Worm (Caenorhabditis elegans): ENCODE results near the gene Y47G7B.2.

ce11 chrII:2709942-2710341, 2.1 kb upstream of the Y47G7B.2 start, which contains the start of gene T05A8.1:
- TF ChIP-seq swsn-7 (tag; optimal IDR thresholded peaks at IDR 0.05), result no peak
- no peak for TF ChIP-seq unc-62 (GFP tag; optimal IDR thresholded peaks at IDR 0.05)
- TF ChIP-seq lin-13 (GFP tag; optimal IDR thresholded peaks at IDR 0.05), result no peak
- TF ChIP-seq skn-1 (tag; optimal IDR thresholded peaks at IDR 0.05), result no peak
- TF ChIP-seq irx-1 (tag; optimal IDR thresholded peaks at IDR 0.05), result no peak
- no peak for TF ChIP-seq lsy-2 (tag; optimal IDR thresholded peaks at IDR 0.05)
- no peak for TF ChIP-seq nhr-11 (tag; optimal IDR thresholded peaks at IDR 0.05)
- no peak for TF ChIP-seq nhr-12 (tag; optimal IDR thresholded peaks at IDR 0.05)
- TF ChIP-seq ztf-11 (tag; optimal IDR thresholded peaks at IDR 0.05), result no peak
- no peak for TF ChIP-seq nhr-237 (tag; optimal IDR thresholded peaks at IDR 0.05)
- no peak for TF ChIP-seq efl-1 (optimal IDR thresholded peaks at IDR 0.05)
- no peak for TF ChIP-seq efl-1 (GFP tag; optimal IDR thresholded peaks at IDR 0.05 in 1 of 2)
- TF ChIP-seq snpc-4 (tag; optimal IDR thresholded peaks at IDR 0.05), result no peak
- no peak for TF ChIP-seq unc-130 (tag; optimal IDR thresholded peaks at IDR 0.05)
- TF ChIP-seq aly-2 (tag; optimal IDR thresholded peaks at IDR 0.05), result no peak
